Worm (Caenorhabditis elegans): ENCODE measurements around the gene C24A8.6.
"Not testable (repeated sequence)": the region's sequence is repeated elsewhere in the genome, so short reads cannot be mapped to it uniquely, and the experiment has no call there.

The C24A8.6 gene

ce11 chrX:4332305-4332704 lies at the start of gene C24A8.6:
Gene C24A8.6 (minus strand): TSS chrX:4332405.
- not testable (repeated sequence) for TF ChIP-seq W03F9.2, dao-5, him-1 (tag; optimal IDR thresholded peaks at IDR 0.05)

ce11 chrX:4377689-4378088 lies 45.5 kb upstream of the C24A8.6 start, which contains the start of gene R160.12:
Gene R160.12 (minus strand): TSS chrX:4377789.
- TF ChIP-seq dao-5 (tag; optimal IDR thresholded peaks at IDR 0.05): no peak
- TF ChIP-seq him-1 (tag; optimal IDR thresholded peaks at IDR 0.05): no peak
- TF ChIP-seq W03F9.2 (tag; optimal IDR thresholded peaks at IDR 0.05): no peak

- no peak for TF ChIP-seq W03F9.2 (tag; optimal IDR thresholded peaks at IDR 0.05)
- TF ChIP-seq him-1 (tag; optimal IDR thresholded peaks at IDR 0.05): no peak
- no peak for TF ChIP-seq dao-5 (tag; optimal IDR thresholded peaks at IDR 0.05)
Measured at ce11 chrX:4376801-4377200, 44.6 kb upstream of the C24A8.6 start, which contains the start of gene R160.2. Gene R160.2 (minus strand): TSS chrX:4376901.

DNA sequence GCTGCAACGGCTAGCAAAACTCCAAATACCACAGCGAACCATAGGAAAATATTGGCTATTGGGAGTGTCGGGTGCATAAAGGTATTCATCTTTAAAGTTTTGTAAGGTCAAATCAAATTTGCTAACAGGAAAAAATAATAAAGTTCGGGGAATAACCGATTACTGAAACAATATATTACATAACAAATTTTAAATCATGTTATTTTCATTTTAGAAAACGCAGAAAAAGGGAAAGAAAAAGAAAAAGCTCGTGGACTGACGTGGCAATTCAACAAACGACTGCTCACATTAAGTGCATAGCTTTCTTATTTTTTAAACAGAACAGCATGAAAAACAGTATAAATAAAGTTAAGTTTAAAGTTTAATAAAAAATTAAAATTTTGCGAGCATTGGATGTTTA lies 40.9 kb upstream of the C24A8.6 start, which contains the start of gene R160.6:
TSS of gene R160.6 (minus strand) at position 101 of the 400 bp plus-strand sequence.
- TF ChIP-seq dao-5 (tag; optimal IDR thresholded peaks at IDR 0.05) (no peak), W03F9.2 (tag; optimal IDR thresholded peaks at IDR 0.05) (no peak), him-1 (tag; optimal IDR thresholded peaks at IDR 0.05) (no peak)

DNA sequence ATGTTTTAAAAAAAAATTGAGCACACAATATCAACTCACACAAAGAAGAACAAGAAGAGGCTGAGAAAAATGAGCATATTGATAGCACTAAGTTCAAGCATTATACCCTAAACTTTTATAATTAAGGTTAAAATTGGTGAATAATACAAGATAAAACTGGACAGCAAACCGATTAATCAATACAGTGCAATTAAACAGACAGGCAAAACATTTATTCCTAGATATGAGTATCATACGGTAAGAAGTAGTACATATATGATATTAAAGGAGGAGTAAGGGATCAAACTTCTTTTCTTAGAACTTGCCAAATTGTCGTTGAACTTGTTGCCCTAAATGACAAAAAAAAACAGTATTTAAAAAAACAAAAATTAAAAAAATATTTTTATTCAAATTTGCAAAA lies 39.8 kb upstream of the C24A8.6 start, which contains the start of gene R160.14:
TSS of gene R160.14 (minus strand) at position 101 of the 400 bp plus-strand sequence.
- TF ChIP-seq him-1 (tag; optimal IDR thresholded peaks at IDR 0.05) (no peak), dao-5 (tag; optimal IDR thresholded peaks at IDR 0.05) (no peak), W03F9.2 (tag; optimal IDR thresholded peaks at IDR 0.05) (no peak)

ce11 chrX:4371413-4371812 lies 39.2 kb upstream of the C24A8.6 start, which contains the start of gene R160.13:
Gene R160.13 (minus strand): TSS chrX:4371513.
- TF ChIP-seq dao-5 (tag; optimal IDR thresholded peaks at IDR 0.05) (no peak), him-1 (tag; optimal IDR thresholded peaks at IDR 0.05) (no peak), W03F9.2 (tag; optimal IDR thresholded peaks at IDR 0.05) (no peak)

ce11 chrX:4370756-4371155 lies 38.6 kb upstream of the C24A8.6 start, which contains the start of gene R160.5:
Gene R160.5 (minus strand): TSS chrX:4370856.
- no peak for TF ChIP-seq W03F9.2 (tag; optimal IDR thresholded peaks at IDR 0.05)
- TF ChIP-seq him-1 (tag; optimal IDR thresholded peaks at IDR 0.05): no peak
- no peak for TF ChIP-seq dao-5 (tag; optimal IDR thresholded peaks at IDR 0.05)

ce11 chrX:4368800-4369199 lies 36.6 kb upstream of the C24A8.6 start, which contains the start of gene R160.4:
Gene R160.4 (minus strand): TSS chrX:4368900.
- TF ChIP-seq dao-5 (tag; optimal IDR thresholded peaks at IDR 0.05) (no peak), him-1 (tag; optimal IDR thresholded peaks at IDR 0.05) (no peak), W03F9.2 (tag; optimal IDR thresholded peaks at IDR 0.05) (no peak)

DNA sequence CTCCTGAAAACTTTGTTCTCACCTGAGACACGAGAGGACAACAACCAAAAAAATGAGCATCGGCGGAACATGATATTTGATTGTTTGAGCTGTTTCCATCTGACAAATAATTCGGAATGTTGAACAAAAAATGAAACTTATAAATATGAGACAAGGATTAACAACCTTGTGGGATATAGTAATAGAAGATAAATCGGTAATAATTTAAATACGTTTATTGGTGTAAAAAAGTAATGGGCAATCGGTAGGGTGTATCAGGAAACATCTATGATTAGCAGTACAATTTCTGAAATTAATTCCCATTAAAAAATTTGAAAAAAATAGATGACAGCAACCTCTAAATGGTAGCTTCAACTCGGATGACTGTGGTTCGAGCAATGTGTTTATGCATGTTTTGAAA lies 35.2 kb upstream of the C24A8.6 start, which contains the start of gene R160.10:
TSS of gene R160.10 (minus strand) at position 101 of the 400 bp plus-strand sequence.
- no peak for TF ChIP-seq him-1 (tag; optimal IDR thresholded peaks at IDR 0.05)
- TF ChIP-seq W03F9.2 (tag; optimal IDR thresholded peaks at IDR 0.05): no peak
- no peak for TF ChIP-seq dao-5 (tag; optimal IDR thresholded peaks at IDR 0.05)

- no peak for TF ChIP-seq him-1 (tag; optimal IDR thresholded peaks at IDR 0.05)
- no peak for TF ChIP-seq W03F9.2 (tag; optimal IDR thresholded peaks at IDR 0.05)
Measured at ce11 chrX:4366231-4366630, 34.0 kb upstream of the C24A8.6 start, which contains the start of gene R160.3. Gene R160.3 (minus strand): TSS chrX:4366331.

ce11 chrX:4364877-4365276 lies 32.7 kb upstream of the C24A8.6 start, which contains the start of gene F14H12.8:
Gene F14H12.8 (minus strand): TSS chrX:4364977.
- TF ChIP-seq dao-5 (tag; optimal IDR thresholded peaks at IDR 0.05) (no peak), him-1 (tag; optimal IDR thresholded peaks at IDR 0.05) (no peak), W03F9.2 (tag; optimal IDR thresholded peaks at IDR 0.05) (no peak)

DNA sequence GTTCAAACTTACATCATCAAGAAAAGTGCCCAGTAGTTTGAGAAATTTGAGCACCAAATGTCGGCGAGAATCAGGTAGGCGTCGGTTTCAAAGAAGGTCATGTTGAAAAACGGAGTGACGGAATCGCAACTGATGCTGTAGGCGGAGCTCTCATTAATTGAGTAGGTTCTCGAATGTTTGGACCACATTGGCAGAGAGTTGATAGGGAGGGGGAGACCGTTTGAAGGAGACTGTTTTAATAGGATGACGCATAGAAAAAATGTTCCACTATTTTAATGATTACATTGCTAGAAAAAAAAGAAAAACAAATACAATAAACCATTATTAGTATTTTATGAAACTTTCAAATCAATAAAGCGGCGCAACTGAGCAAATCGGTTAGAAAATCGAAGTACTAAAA lies 31.0 kb upstream of the C24A8.6 start, which contains the start of gene F14H12.17:
TSS of gene F14H12.17 (minus strand) at position 101 of the 400 bp plus-strand sequence.
- TF ChIP-seq dao-5 (tag; optimal IDR thresholded peaks at IDR 0.05) (no peak), him-1 (tag; optimal IDR thresholded peaks at IDR 0.05) (no peak), W03F9.2 (tag; optimal IDR thresholded peaks at IDR 0.05) (no peak)

DNA sequence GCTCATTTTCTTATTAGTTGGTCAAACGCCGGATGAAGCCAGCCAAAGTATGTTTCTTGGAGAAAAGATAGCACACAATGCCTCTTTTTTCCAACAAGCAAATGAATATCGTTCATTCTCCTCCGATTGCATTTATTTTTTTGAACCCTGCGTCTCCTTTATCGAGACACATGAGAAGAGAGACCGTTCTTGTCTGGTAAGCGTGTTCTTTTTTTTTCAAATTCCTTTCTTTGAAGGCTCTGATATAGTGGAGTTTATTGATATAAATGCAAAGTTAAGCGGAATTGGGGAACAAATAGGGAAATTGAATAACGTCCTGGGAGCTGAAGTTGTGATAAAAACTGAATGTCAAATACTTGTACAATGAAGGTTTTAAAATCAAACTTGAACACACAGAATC lies 30.3 kb upstream of the C24A8.6 start, which contains the start of gene F14H12.7:
TSS of gene F14H12.7 (minus strand) at position 101 of the 400 bp plus-strand sequence.
- no peak for TF ChIP-seq him-1 (tag; optimal IDR thresholded peaks at IDR 0.05)

DNA sequence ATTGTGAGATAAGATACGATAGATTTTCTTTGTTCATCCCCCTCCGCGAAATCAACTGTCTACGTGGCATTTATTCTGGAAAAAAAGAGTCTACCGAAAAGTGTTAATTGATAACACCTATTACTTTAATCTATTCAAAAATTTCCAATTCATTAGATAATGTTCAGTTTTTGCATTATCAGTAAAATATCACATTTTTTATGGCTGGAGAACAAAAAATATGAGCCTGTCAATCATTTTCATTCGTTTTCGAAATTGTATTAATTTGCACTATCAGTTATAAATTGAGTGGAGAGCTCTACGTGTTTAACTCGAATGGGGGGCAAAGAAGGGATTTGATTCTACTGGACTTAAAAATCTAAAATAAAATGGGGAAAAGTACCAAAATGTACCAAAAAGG lies 26.8 kb upstream of the C24A8.6 start:
- no peak for TF ChIP-seq him-1 (tag; optimal IDR thresholded peaks at IDR 0.05)
- TF ChIP-seq W03F9.2 (tag; optimal IDR thresholded peaks at IDR 0.05): no peak
- TF ChIP-seq dao-5 (tag; optimal IDR thresholded peaks at IDR 0.05): no peak

DNA sequence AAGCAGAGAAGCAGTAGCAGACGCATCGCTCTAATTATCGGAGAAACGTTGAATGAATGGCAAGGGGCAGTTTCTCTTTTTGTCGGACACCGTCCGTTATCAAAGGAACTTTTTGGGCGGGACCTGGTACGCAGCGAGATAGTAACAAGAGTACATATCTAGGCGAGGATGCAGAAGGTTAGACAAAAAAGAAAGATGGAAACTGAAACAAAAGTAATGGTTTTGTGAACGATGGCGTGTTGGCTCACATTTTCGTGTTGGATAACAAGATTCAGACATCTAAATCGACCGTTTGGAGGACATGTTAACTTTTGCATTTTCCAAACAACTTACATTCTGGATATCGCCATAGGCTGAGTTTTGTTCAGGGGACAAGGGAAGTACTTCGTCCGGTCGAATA lies 25.3 kb upstream of the C24A8.6 start, which contains the start of gene F14H12.6:
TSS of gene F14H12.6 (minus strand) at position 101 of the 400 bp plus-strand sequence.
- no peak for TF ChIP-seq W03F9.2 (tag; optimal IDR thresholded peaks at IDR 0.05)
- no peak for TF ChIP-seq dao-5 (tag; optimal IDR thresholded peaks at IDR 0.05)
- TF ChIP-seq him-1 (tag; optimal IDR thresholded peaks at IDR 0.05): no peak
